Worm (Caenorhabditis elegans) whole organism, early embryonic: ENCODE results near the gene srbc-36.

Experiments
- B0310.2 ChIP-seq: sonication (generic microtip); optimal IDR thresholded peaks from 2 replicates; lab custom pipeline; 2016; ENCODE audit warnings: mild to moderate bottlenecking, missing genetic modification characterization, missing compliant biosample characterization
- aly-1 ChIP-seq: sonication (generic microtip); optimal IDR thresholded peaks from 2 replicates; lab custom pipeline; 2016; ENCODE audit warnings: missing genetic modification characterization, missing compliant biosample characterization
- ama-1 ChIP-seq: fragments of 150-350 bp; optimal IDR thresholded peaks from 2 replicates; lab custom pipeline; 2014
- ceh-13 ChIP-seq: fragments of 200-800 bp; sonication (Bioruptor generic); optimal IDR thresholded peaks from 2 replicates; lab custom pipeline; 2018; ENCODE audit warnings: mild to moderate bottlenecking, missing genetic modification characterization, missing compliant biosample characterization
- ceh-36 ChIP-seq: sonication (generic microtip); optimal IDR thresholded peaks from 2 replicates; lab custom pipeline; 2016; ENCODE audit warnings: missing genetic modification characterization, inconsistent platforms, missing compliant biosample characterization
- ets-7 ChIP-seq: sonication (generic microtip); optimal IDR thresholded peaks from 2 replicates; lab custom pipeline; 2016; ENCODE audit warnings: missing genotype, missing genetic modification characterization, missing compliant biosample characterization
- flt-1 ChIP-seq: fragments of 200-800 bp; sonication (Bioruptor generic); IDR thresholded peaks from 2 replicates; pipeline ENCODE4 v1.3.6; 2022; ENCODE audit warnings: missing genetic modification characterization, missing compliant biosample characterization
- hmbx-1 ChIP-seq: sonication (generic microtip); optimal IDR thresholded peaks from 2 replicates; lab custom pipeline; 2016; ENCODE audit warnings: mild to moderate bottlenecking, missing genetic modification characterization, missing compliant biosample characterization
- hnd-1 ChIP-seq: sonication (generic microtip); optimal IDR thresholded peaks from 2 replicates; lab custom pipeline; 2016; ENCODE audit warnings: missing genetic modification characterization, missing compliant biosample characterization
- tbx-11 ChIP-seq: fragments of 200-800 bp; sonication (Bioruptor generic); IDR thresholded peaks from 2 replicates; pipeline ENCODE4 v1.3.6; 2022; ENCODE audit warnings: missing genetic modification characterization, missing compliant biosample characterization
- tra-4 ChIP-seq: sonication (generic microtip); optimal IDR thresholded peaks from 2 replicates; lab custom pipeline; 2017; ENCODE audit warnings: missing genetic modification characterization, missing compliant biosample characterization

DNA sequence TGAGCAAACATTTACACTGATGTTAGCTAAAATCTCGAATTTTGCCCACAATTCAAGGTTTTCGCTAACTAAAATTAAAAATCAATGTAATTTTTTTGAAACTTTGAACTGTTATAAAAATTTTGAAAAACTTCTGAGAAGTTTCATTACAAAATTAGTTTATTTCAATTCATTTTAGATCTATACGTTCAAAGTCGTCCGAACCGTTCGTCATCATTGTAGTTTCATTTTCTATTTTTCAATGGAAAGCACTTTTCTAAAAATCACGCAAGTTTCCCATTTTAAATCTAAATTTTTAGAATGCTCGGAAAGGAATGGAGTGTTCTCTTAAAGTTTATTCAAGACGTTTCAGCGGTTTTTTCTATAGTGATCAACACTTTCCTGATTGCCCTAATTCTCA lies 19.5 kb upstream of the srbc-36 start, which contains the start of gene str-228:
- TF ChIP-seq hmbx-1 (tag; lab: Kevin White, UChicago) (no peak), ama-1 (lab: Kevin White, UChicago) (no peak), ets-7 (tag; lab: Kevin White, UChicago) (no peak), ceh-13 (GFP tag; lab: Kevin White, UChicago) (no peak), ceh-36 (no peak), aly-1 (tag; lab: Kevin White, UChicago) (no peak), tbx-11 (no peak), flt-1 (no peak), B0310.2 (tag; lab: Kevin White, UChicago) (no peak), hnd-1 (tag; lab: Kevin White, UChicago) (no peak), tra-4 (tag; lab: Kevin White, UChicago) (no peak)
